Worm (Caenorhabditis elegans) whole organism, L4 larva: ENCODE measurements around the gene F53A2.11.

Source experiments
- F37D6.2 ChIP-seq: sonication (generic microtip); optimal IDR thresholded peaks from 2 replicates; lab custom pipeline; 2016; ENCODE audit warnings: mild to moderate bottlenecking, missing genetic modification characterization, missing compliant biosample characterization
- T20F7.1 ChIP-seq: fragments of 200-800 bp; sonication (Bioruptor generic); optimal IDR thresholded peaks from 2 replicates; lab custom pipeline; 2018; ENCODE audit warnings: mild to moderate bottlenecking, missing genetic modification characterization, missing compliant biosample characterization
- T26A8.4 ChIP-seq: fragments of 200-800 bp; sonication (Bioruptor generic); IDR thresholded peaks from 2 replicates; pipeline ENCODE4 v1.3.6; 2022; ENCODE audit warnings: missing genetic modification characterization, missing compliant biosample characterization
- Y5F2A.4 ChIP-seq: fragments of 200-800 bp; sonication (Bioruptor generic); optimal IDR thresholded peaks from 2 replicates; lab custom pipeline; 2018; ENCODE audit warnings: mild to moderate bottlenecking, missing genetic modification characterization, missing compliant biosample characterization
- ZK337.2 ChIP-seq: fragments of 200-800 bp; sonication (Bioruptor generic); IDR thresholded peaks from 2 replicates; pipeline ENCODE4 v1.3.6; 2022; ENCODE audit warnings: missing genetic modification reagents, missing genetic modification characterization, missing compliant biosample characterization
- aha-1 ChIP-seq: fragments of 150-350 bp; peaks from one replicate; lab custom pipeline; 2014; ENCODE audit warnings: missing biosample characterization, missing genetic modification characterization
- aly-2 ChIP-seq: sonication (generic microtip); optimal IDR thresholded peaks from 2 replicates; lab custom pipeline; 2018; ENCODE audit warnings: missing biosample characterization, missing genetic modification characterization
- ama-1 ChIP-seq: fragments of 150-350 bp; optimal IDR thresholded peaks from 2 replicates; lab custom pipeline; 2014; ENCODE audit warnings: inconsistent platforms, mixed read lengths
- ceh-20 ChIP-seq: fragments of 200-800 bp; sonication (Bioruptor generic); IDR thresholded peaks from 2 replicates; pipeline ENCODE4 v1.3.6; 2022; ENCODE audit warnings: missing genetic modification reagents, missing genetic modification characterization, missing compliant biosample characterization
- ceh-28 ChIP-seq: fragments of 150-350 bp; optimal IDR thresholded peaks from 2 replicates; lab custom pipeline; 2014; ENCODE audit warnings: missing biosample characterization, missing genetic modification reagents, missing genetic modification characterization
- ceh-32 ChIP-seq: sonication (generic microtip); optimal IDR thresholded peaks from 2 replicates; lab custom pipeline; 2016; ENCODE audit warnings: mild to moderate bottlenecking, missing genetic modification characterization, missing compliant biosample characterization; ENCODE audit not compliant: poor library complexity
- ctbp-1 ChIP-seq: fragments of 200-800 bp; sonication (Bioruptor generic); IDR thresholded peaks from 2 replicates; pipeline ENCODE4 v1.3.6; 2022; ENCODE audit warnings: missing genetic modification reagents, missing genetic modification characterization, missing compliant biosample characterization
- daf-12 ChIP-seq: fragments of 150-350 bp; optimal IDR thresholded peaks from 2 replicates; lab custom pipeline; 2014; ENCODE audit warnings: missing biosample characterization, missing genetic modification reagents, missing genetic modification characterization
- daf-16 ChIP-seq, 3 experiments: sonication (generic microtip); optimal IDR thresholded peaks; 2 replicates each; lab custom pipeline; 2016 to 2017; ENCODE audit warnings: missing genetic modification characterization in 3 of 3, missing genetic modification reagents in 3 of 3, mild to moderate bottlenecking in 2 of 3, missing compliant biosample characterization in 2 of 3, missing biosample characterization in 1 of 3, moderate library complexity in 1 of 3
- daf-19 ChIP-seq: fragments of 200-800 bp; sonication (Bioruptor generic); conservative IDR thresholded peaks from 2 replicates; pipeline ENCODE4 v1.3.6; 2022; ENCODE audit warnings: missing genetic modification characterization, missing compliant biosample characterization
- daf-8 ChIP-seq: fragments of 200-800 bp; sonication (Bioruptor generic); IDR thresholded peaks from 2 replicates; pipeline ENCODE4 v1.3.6; 2022; ENCODE audit warnings: missing genetic modification characterization, missing compliant biosample characterization
- dmd-6 ChIP-seq: fragments of 200-800 bp; sonication (Bioruptor generic); IDR thresholded peaks from 2 replicates; pipeline ENCODE4 v1.3.6; 2022; ENCODE audit warnings: missing genetic modification reagents, missing genetic modification characterization, missing compliant biosample characterization
- dpl-1 ChIP-seq: fragments of 150-350 bp; optimal IDR thresholded peaks from 2 replicates; lab custom pipeline; 2014; ENCODE audit warnings: missing biosample characterization, missing genetic modification reagents, missing genetic modification characterization
- egl-27 ChIP-seq: sonication (generic microtip); optimal IDR thresholded peaks from 3 replicates; lab custom pipeline; 2017; ENCODE audit warnings: missing biosample characterization, missing genetic modification reagents, missing genetic modification characterization
- egl-43 ChIP-seq: fragments of 200-800 bp; sonication (Bioruptor generic); IDR thresholded peaks from 2 replicates; pipeline ENCODE4 v1.3.6; 2022; ENCODE audit warnings: missing genetic modification reagents, missing genetic modification characterization, missing compliant biosample characterization
- fkh-10 ChIP-seq: fragments of 150-350 bp; optimal IDR thresholded peaks from 2 replicates; lab custom pipeline; 2014; ENCODE audit warnings: missing biosample characterization, missing genetic modification reagents, missing genetic modification characterization
- fos-1 ChIP-seq: fragments of 150-350 bp; optimal IDR thresholded peaks from 2 replicates; lab custom pipeline; 2014; ENCODE audit warnings: missing biosample characterization, missing genetic modification characterization
- gei-8 ChIP-seq: fragments of 200-800 bp; sonication (Bioruptor generic); optimal IDR thresholded peaks from 2 replicates; lab custom pipeline; 2018; ENCODE audit warnings: mild to moderate bottlenecking, missing genetic modification characterization, missing compliant biosample characterization
- hlh-11 ChIP-seq: fragments of 200-800 bp; sonication (Bioruptor generic); optimal IDR thresholded peaks from 2 replicates; lab custom pipeline; 2018; ENCODE audit warnings: mild to moderate bottlenecking, missing genetic modification characterization, missing compliant biosample characterization
- hlh-30 ChIP-seq: sonication (generic microtip); optimal IDR thresholded peaks from 2 replicates; lab custom pipeline; 2017; ENCODE audit warnings: antibody characterized with exemption, mild to moderate bottlenecking, missing genetic modification characterization, missing compliant biosample characterization; ENCODE audit not compliant: insufficient read depth
- hmg-1.1 ChIP-seq: fragments of 200-800 bp; sonication (Bioruptor generic); IDR thresholded peaks from 2 replicates; pipeline ENCODE4 v1.3.6; 2022; ENCODE audit warnings: missing genetic modification reagents, missing genetic modification characterization, missing compliant biosample characterization
- lin-39 ChIP-seq: fragments of 150-350 bp; optimal IDR thresholded peaks from 2 replicates; lab custom pipeline; 2014; ENCODE audit warnings: missing biosample characterization, missing genetic modification reagents, missing genetic modification characterization
- mdl-1 ChIP-seq, 2 experiments: fragments of 150-350 bp in 1 of 2; sonication (generic microtip) in 1 of 2; optimal IDR thresholded peaks; 2 replicates each; lab custom pipeline; 2014 to 2017; ENCODE audit warnings: missing biosample characterization in 2 of 2, missing genetic modification characterization in 2 of 2
- mdt-29 ChIP-seq: fragments of 200-800 bp; sonication (Bioruptor generic); IDR thresholded peaks from 2 replicates; pipeline ENCODE4 v1.3.6; 2022; ENCODE audit warnings: missing genetic modification reagents, missing genetic modification characterization, missing compliant biosample characterization
- mep-1 ChIP-seq: fragments of 150-350 bp; sonication (generic microtip); optimal IDR thresholded peaks from 3 replicates; lab custom pipeline; 2014; ENCODE audit warnings: missing biosample characterization, missing genetic modification characterization
- nhr-111 ChIP-seq: fragments of 200-800 bp; sonication (Bioruptor generic); optimal IDR thresholded peaks from 2 replicates; lab custom pipeline; 2018; ENCODE audit warnings: mild to moderate bottlenecking, missing genetic modification characterization, missing compliant biosample characterization
- nhr-28 ChIP-seq: fragments of 150-350 bp; optimal IDR thresholded peaks from 2 replicates; lab custom pipeline; 2014; ENCODE audit warnings: missing biosample characterization, missing genetic modification characterization
- nhr-42 ChIP-seq: fragments of 200-800 bp; sonication (Bioruptor generic); IDR thresholded peaks from 2 replicates; pipeline ENCODE4 v1.3.6; 2022; ENCODE audit warnings: missing genetic modification characterization, missing compliant biosample characterization
- nhr-6 ChIP-seq: fragments of 150-350 bp; optimal IDR thresholded peaks from 2 replicates; lab custom pipeline; 2014; ENCODE audit warnings: missing biosample characterization, missing genetic modification characterization
- pqm-1 ChIP-seq: sonication (generic microtip); optimal IDR thresholded peaks from 2 replicates; lab custom pipeline; 2017; ENCODE audit warnings: missing biosample characterization, missing genetic modification characterization
- rbr-2 ChIP-seq: sonication (generic microtip); optimal IDR thresholded peaks from 2 replicates; lab custom pipeline; 2016; ENCODE audit warnings: missing genotype, missing genetic modification characterization, missing compliant biosample characterization
- spr-1 ChIP-seq: sonication (generic microtip); optimal IDR thresholded peaks from 2 replicates; lab custom pipeline; 2016; ENCODE audit warnings: mild to moderate bottlenecking, missing genetic modification characterization, missing compliant biosample characterization
- tra-1 ChIP-seq: fragments of 200-800 bp; sonication (Bioruptor generic); IDR thresholded peaks from 2 replicates; pipeline ENCODE4 v1.3.6; 2022; ENCODE audit warnings: missing genetic modification reagents, missing genetic modification characterization, missing compliant biosample characterization
- unc-130 ChIP-seq: sonication (generic microtip); optimal IDR thresholded peaks from 2 replicates; lab custom pipeline; 2016; ENCODE audit warnings: missing genetic modification reagents, missing genetic modification characterization, missing compliant biosample characterization
- unc-62 ChIP-seq, 3 experiments: fragments of 150-350 bp in 1 of 3; sonication (generic microtip); optimal IDR thresholded peaks in 2 of 3; peaks in 1 of 3; 1 replicate in 1 of 3; 2 replicates in 2 of 3; lab custom pipeline; 2014 to 2017; ENCODE audit warnings: missing biosample characterization in 3 of 3, missing genetic modification characterization in 3 of 3, missing genetic modification reagents in 3 of 3, missing genotype in 1 of 3
- vab-7 ChIP-seq: fragments of 200-800 bp; sonication (Bioruptor generic); IDR thresholded peaks from 2 replicates; pipeline ENCODE4 v1.3.6; 2022; ENCODE audit warnings: missing genetic modification reagents, missing genetic modification characterization, missing compliant biosample characterization

Gene F53A2.11

ce11 chrIII:13275784-13276183 lies 46.7 kb downstream of the F53A2.11 start (continued):
- TF ChIP-seq daf-12 (no peak), mep-1 (tag; lab: Kevin White, UChicago) (peak; percentile 74), ceh-28 (tag; lab: Kevin White, UChicago) (no peak), nhr-111 (GFP tag; lab: Kevin White, UChicago) (no peak), vab-7 (no peak), pqm-1 (tag; lab: Kevin White, UChicago) (no peak), ceh-32 (tag; lab: Kevin White, UChicago) (no peak), gei-8 (GFP tag; lab: Kevin White, UChicago) (no peak), F37D6.2 (tag; lab: Kevin White, UChicago) (peak; percentile 62), daf-16 (GFP tag; optimal IDR thresholded peaks at IDR 0.05; lab: Kevin White, UChicago) (no peak), daf-16 (tag; optimal IDR thresholded peaks at IDR 0.05; lab: Kevin White, UChicago) (peak; percentile 27), ZK337.2 (GFP tag; lab: Robert Waterston, UW) (0 out of 2 replicates have a peak, but pooled peaks have one; percentile 44), dpl-1 (GFP tag; lab: Kevin White, UChicago) (peak; percentile 48), aly-2 (no peak), nhr-42 (no peak), mdl-1 (tag; optimal IDR thresholded peaks at IDR 0.05; lab: Kevin White, UChicago) (peak in 1 of 2 experiments; percentile 77), lin-39 (tag; lab: Kevin White, UChicago) (peak; percentile 39), T20F7.1 (no peak), spr-1 (tag; lab: Kevin White, UChicago) (no peak), fos-1 (tag; lab: Kevin White, UChicago) (no peak), unc-130 (no peak), rbr-2 (tag; lab: Kevin White, UChicago) (peak; percentile 83), mdt-29 (no peak), fkh-10 (GFP tag; lab: Kevin White, UChicago) (peak; percentile 41), hmg-1.1 (GFP tag; lab: Robert Waterston, UW) (peak; percentile 72), unc-62 (GFP tag; optimal IDR thresholded peaks at IDR 0.05 in 1 of 2; lab: Kevin White, UChicago) (peak in 1 of 2 experiments; percentile 99), unc-62 (tag; optimal IDR thresholded peaks at IDR 0.05; lab: Kevin White, UChicago) (no peak), hlh-30 (tag; lab: Kevin White, UChicago) (peak; percentile 85), daf-8 (no peak), dmd-6 (GFP tag; lab: Robert Waterston, UW) (peak; percentile 36; the same call in 1 of the 2 replicates), Y5F2A.4 (GFP tag; lab: Kevin White, UChicago) (no peak), daf-19 (GFP tag; lab: Robert Waterston, UW) (no peak), aha-1 (tag; lab: Kevin White, UChicago) (peak; percentile 97), ceh-20 (peak; percentile 58; the same call in 1 of the 2 replicates), nhr-6 (tag; lab: Kevin White, UChicago) (peak; percentile 26), nhr-28 (tag; lab: Kevin White, UChicago) (peak; percentile 15), T26A8.4 (0 out of 2 replicates have a peak, but pooled peaks have one; percentile 25), egl-43 (peak; percentile 85; the same call in 1 of the 2 replicates), tra-1 (GFP tag; lab: Robert Waterston, UW) (no peak), ama-1 (lab: Kevin White, UChicago) (no peak), hlh-11 (tag; lab: Kevin White, UChicago) (peak; percentile 81), egl-27 (tag; lab: Kevin White, UChicago) (no peak), ctbp-1 (GFP tag; lab: Robert Waterston, UW) (peak; percentile 80)

ce11 chrIII:13272788-13273187 lies 49.7 kb downstream of the F53A2.11 start:
- TF ChIP-seq F37D6.2 (tag; lab: Kevin White, UChicago) (no peak), daf-19 (GFP tag; lab: Robert Waterston, UW) (no peak), rbr-2 (tag; lab: Kevin White, UChicago) (no peak)
